Fruit fly (Drosophila melanogaster) whole organism, wandering third instar larva: ENCODE measurements around the gene erm.

ENCODE experiments used
- CG32264 ChIP-seq: fragments of 200-800 bp; sonication (Bioruptor generic); optimal IDR thresholded peaks from 2 replicates; lab custom pipeline; 2016; ENCODE audit warnings: missing biosample characterization, missing genetic modification characterization
- Dif ChIP-seq: fragments of 200-275, 200-300 bp; sonication (Bioruptor generic); optimal IDR thresholded peaks from 2 replicates; lab custom pipeline; 2018; ENCODE audit warnings: missing biosample characterization, missing genetic modification characterization; ENCODE audit not compliant: partially characterized antibody
- GATAd ChIP-seq: sonication (Bioruptor generic); optimal IDR thresholded peaks from 2 replicates; lab custom pipeline; 2016; ENCODE audit warnings: missing biosample characterization, missing genetic modification characterization
- Hnf4 ChIP-seq: fragments of 200-800 bp; sonication (Bioruptor generic); optimal IDR thresholded peaks from 2 replicates; lab custom pipeline; 2016; ENCODE audit warnings: missing biosample characterization, mild to moderate bottlenecking, missing genetic modification characterization
- Hr78 ChIP-seq: fragments of >200 bp; optimal IDR thresholded peaks from 2 replicates; lab custom pipeline; 2017; ENCODE audit warnings: missing biosample characterization, missing genetic modification characterization
- Myc ChIP-seq: fragments of >200 bp; optimal IDR thresholded peaks from 2 replicates; lab custom pipeline; 2017
- br ChIP-seq: fragments of 200-800 bp; sonication (Bioruptor generic); optimal IDR thresholded peaks from 2 replicates; lab custom pipeline; 2016; ENCODE audit warnings: missing biosample characterization, missing genetic modification characterization
- ey ChIP-seq: fragments of 200-800 bp; sonication (Bioruptor generic); optimal IDR thresholded peaks from 2 replicates; lab custom pipeline; 2016; ENCODE audit warnings: missing biosample characterization, missing genetic modification characterization
- fru ChIP-seq: fragments of 200-800 bp; sonication (Bioruptor generic); optimal IDR thresholded peaks from 3 replicates; lab custom pipeline; 2016; ENCODE audit warnings: missing biosample characterization, mild to moderate bottlenecking, missing genetic modification characterization
- jim ChIP-seq: fragments of 175-275, 200-325 bp; sonication (Bioruptor generic); optimal IDR thresholded peaks from 2 replicates; lab custom pipeline; 2016; ENCODE audit warnings: missing biosample characterization, mild to moderate bottlenecking, missing genetic modification characterization
- psq ChIP-seq: fragments of 200-800 bp; sonication (Bioruptor generic); optimal IDR thresholded peaks from 3 replicates; lab custom pipeline; 2017; ENCODE audit warnings: missing biosample characterization, mild to moderate bottlenecking, missing genetic modification characterization, moderate library complexity
- usp ChIP-seq: fragments of >200 bp; optimal IDR thresholded peaks from 2 replicates; lab custom pipeline; 2017; ENCODE audit warnings: missing biosample characterization, missing genetic modification characterization

DNA sequence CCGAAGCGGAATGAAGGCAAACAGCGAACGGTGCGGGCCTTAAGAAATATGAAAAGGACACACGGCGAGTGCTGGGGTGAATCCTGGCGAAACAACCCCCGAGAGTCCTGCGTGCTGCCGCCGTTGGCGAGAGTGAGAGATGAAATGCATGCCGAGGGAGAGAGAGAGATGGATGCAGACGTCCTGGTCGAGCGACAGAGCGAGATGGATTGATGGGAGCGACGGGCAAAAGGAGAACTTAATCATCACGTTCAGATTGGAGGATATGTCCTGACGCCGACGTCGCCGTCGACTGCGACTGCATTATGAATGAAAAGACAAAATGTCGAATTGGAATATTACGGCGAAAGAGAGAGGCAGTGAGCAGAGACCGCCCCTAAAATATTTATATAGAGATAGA is 15.6 kb downstream of the erm start:
- TF ChIP-seq psq (GFP tag; lab: Kevin White, UChicago), result no peak
- no peak for TF ChIP-seq GATAd (GFP tag; lab: Kevin White, UChicago)
- TF ChIP-seq br (GFP tag; lab: Kevin White, UChicago), result no peak
- TF ChIP-seq Dif (GFP tag; lab: Kevin White, UChicago), result no peak
- TF ChIP-seq Myc (lab: Kevin White, UChicago), result no peak
- no peak for TF ChIP-seq Hnf4 (GFP tag; lab: Kevin White, UChicago)
- TF ChIP-seq usp (GFP tag; lab: Kevin White, UChicago), result no peak
- no peak for TF ChIP-seq ey (GFP tag; lab: Kevin White, UChicago)
- no peak for TF ChIP-seq CG32264 (GFP tag; lab: Kevin White, UChicago)
- TF ChIP-seq Hr78 (GFP tag; lab: Kevin White, UChicago), result no peak
- TF ChIP-seq jim (GFP tag; lab: Kevin White, UChicago), result no peak
- TF ChIP-seq fru (GFP tag; lab: Kevin White, UChicago), result no peak
